Worm (Caenorhabditis elegans) whole organism, L3 larva: ENCODE results near the gene B0336.12.

Experiments
- elt-2 ChIP-seq: sonication (generic microtip); optimal IDR thresholded peaks from 2 replicates; lab custom pipeline; 2016; ENCODE audit warnings: missing genetic modification reagents, mild to moderate bottlenecking, missing genetic modification characterization, missing compliant biosample characterization
- fos-1 ChIP-seq: fragments of 150-350 bp; optimal IDR thresholded peaks from 2 replicates; lab custom pipeline; 2014; ENCODE audit warnings: missing biosample characterization, missing genetic modification characterization
- lin-15B ChIP-seq: fragments of 150-350 bp; optimal IDR thresholded peaks from 2 replicates; lab custom pipeline; 2014; ENCODE audit warnings: missing biosample characterization, missing genetic modification characterization

DNA sequence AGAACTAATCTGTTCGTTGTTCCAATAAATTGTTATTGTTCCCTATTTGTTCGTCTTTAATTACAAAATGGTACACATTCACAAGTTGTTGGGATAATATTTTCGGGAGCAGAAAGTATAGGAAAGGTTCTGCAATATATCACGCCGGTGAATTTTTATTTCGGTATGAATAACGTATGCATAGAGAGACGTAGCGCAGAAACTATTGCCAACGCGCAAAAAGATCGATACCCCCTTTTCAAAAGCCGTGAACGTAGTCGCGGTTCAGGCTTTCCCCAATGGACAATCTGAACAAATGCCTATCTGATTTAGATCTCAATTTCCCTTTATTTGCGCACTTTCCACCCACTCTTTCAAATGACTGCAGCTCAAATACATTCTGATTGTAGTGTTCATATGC, 29.8 kb downstream of the B0336.12 start, which contains the start of gene pst-2:
- TF ChIP-seq elt-2 (tag; lab: Kevin White, UChicago) = no peak
- no peak for TF ChIP-seq fos-1 (tag; lab: Kevin White, UChicago)
- no peak for TF ChIP-seq lin-15B (tag; lab: Kevin White, UChicago)
